Fruit fly (Drosophila melanogaster) whole organism, embryonic: ENCODE results near the gene kis.

Experiments used
- Antp ChIP-seq: fragments of 200-800 bp; sonication (Bioruptor generic); optimal IDR thresholded peaks from 3 replicates; lab custom pipeline; 2016; ENCODE audit warnings: missing biosample characterization, missing genetic modification characterization
- CG10366 ChIP-seq: fragments of 200-800 bp; sonication (Bioruptor generic); IDR thresholded peaks from 2 replicates; pipeline ENCODE4 v1.3.6; 2022; ENCODE audit warnings: missing biosample characterization, missing genetic modification characterization
- CG10959 ChIP-seq: fragments of 200-800 bp; sonication (Bioruptor generic); IDR thresholded peaks from 2 replicates; pipeline ENCODE4 v1.3.6; 2022; ENCODE audit warnings: missing biosample characterization, missing genetic modification characterization
- CG10979 ChIP-seq: fragments of 200-800 bp; sonication (Bioruptor generic); optimal IDR thresholded peaks from 2 replicates; lab custom pipeline; 2018; ENCODE audit warnings: missing biosample characterization, mild to moderate bottlenecking, missing genetic modification characterization, moderate library complexity
- CG12299 ChIP-seq: fragments of 200-800 bp; sonication (Bioruptor generic); optimal IDR thresholded peaks from 2 replicates; lab custom pipeline; 2018; ENCODE audit warnings: missing biosample characterization, mild to moderate bottlenecking, missing genetic modification characterization
- CG13296 ChIP-seq: fragments of 200-800 bp; sonication (Bioruptor generic); optimal IDR thresholded peaks from 3 replicates; lab custom pipeline; 2018; ENCODE audit warnings: missing biosample characterization, mild to moderate bottlenecking, missing genetic modification characterization
- CG13894 ChIP-seq: fragments of 200-800 bp; sonication (Bioruptor generic); optimal IDR thresholded peaks from 3 replicates; lab custom pipeline; 2018; ENCODE audit warnings: missing biosample characterization, mild to moderate bottlenecking, missing genetic modification characterization, moderate library complexity
- CG14710 ChIP-seq: fragments of 200-800 bp; sonication (Bioruptor generic); optimal IDR thresholded peaks from 3 replicates; lab custom pipeline; 2019; ENCODE audit warnings: missing biosample characterization, mild to moderate bottlenecking, missing genetic modification characterization, moderate library complexity
- CG15011 ChIP-seq: fragments of 200-800 bp; sonication (Bioruptor generic); optimal IDR thresholded peaks from 3 replicates; lab custom pipeline; 2018; ENCODE audit warnings: missing biosample characterization, mild to moderate bottlenecking, missing genetic modification characterization
- CG1603 ChIP-seq: fragments of 200-800 bp; sonication (Bioruptor generic); optimal IDR thresholded peaks from 2 replicates; lab custom pipeline; 2019; ENCODE audit warnings: missing biosample characterization, mild to moderate bottlenecking, missing genetic modification characterization, moderate library complexity
- CG16813 ChIP-seq: fragments of 200-800 bp; sonication (Bioruptor generic); IDR thresholded peaks from 3 replicates; pipeline ENCODE4 v1.3.6; 2022; ENCODE audit warnings: missing biosample characterization, missing genetic modification characterization; ENCODE audit not compliant: partially characterized antibody
- CG16815 ChIP-seq: fragments of 200-800 bp; sonication (Bioruptor generic); optimal IDR thresholded peaks from 3 replicates; lab custom pipeline; 2017; ENCODE audit warnings: missing biosample characterization, mild to moderate bottlenecking, missing genetic modification characterization
- CG17612 ChIP-seq: fragments of 200-800 bp; sonication (Bioruptor generic); IDR thresholded peaks from 2 replicates; pipeline ENCODE4 v1.3.6; 2022; ENCODE audit warnings: missing biosample characterization, missing genetic modification characterization
- CG2120 ChIP-seq: fragments of 200-800 bp; sonication (Bioruptor generic); optimal IDR thresholded peaks from 3 replicates; lab custom pipeline; 2016; ENCODE audit warnings: missing biosample characterization, missing genetic modification characterization
- CG2199 ChIP-seq: fragments of 200-800 bp; sonication (Bioruptor generic); IDR thresholded peaks from 3 replicates; pipeline ENCODE4 v1.3.6; 2022; ENCODE audit warnings: missing biosample characterization, missing genetic modification characterization
- CG30020 ChIP-seq: fragments of 200-800 bp; optimal IDR thresholded peaks from 2 replicates; lab custom pipeline; 2019; ENCODE audit warnings: missing biosample characterization, mild to moderate bottlenecking, missing genetic modification characterization, moderate library complexity
- CG3838 ChIP-seq: fragments of 200-800 bp; sonication (Bioruptor generic); optimal IDR thresholded peaks from 3 replicates; lab custom pipeline; 2016; ENCODE audit warnings: missing biosample characterization, missing genetic modification characterization
- CG4404 ChIP-seq: fragments of 200-800 bp; sonication (Bioruptor generic); IDR thresholded peaks from 2 replicates; pipeline ENCODE4 v1.3.6; 2022; ENCODE audit warnings: missing biosample characterization, missing genetic modification characterization
- CG4854 ChIP-seq: fragments of 200-800 bp; sonication (Bioruptor generic); optimal IDR thresholded peaks from 2 replicates; lab custom pipeline; 2016; ENCODE audit warnings: missing biosample characterization, missing genetic modification characterization, inconsistent platforms
- CG6175 ChIP-seq: fragments of 200-800 bp; sonication (Bioruptor generic); IDR thresholded peaks from 3 replicates; pipeline ENCODE4 v1.3.6; 2022; ENCODE audit warnings: missing biosample characterization, missing genetic modification characterization
- CG6854 ChIP-seq: fragments of 200-800 bp; sonication (Bioruptor generic); optimal IDR thresholded peaks from 3 replicates; lab custom pipeline; 2017; ENCODE audit warnings: missing biosample characterization, mild to moderate bottlenecking, missing genetic modification characterization
- CG9932 ChIP-seq: fragments of 200-800 bp; sonication (Bioruptor generic); IDR thresholded peaks from 2 replicates; pipeline ENCODE4 v1.3.6; 2022; ENCODE audit warnings: missing biosample characterization, missing genetic modification characterization
- CrebB ChIP-seq: fragments of 200-800 bp; sonication (Bioruptor generic); optimal IDR thresholded peaks from 3 replicates; lab custom pipeline; 2018; ENCODE audit warnings: missing biosample characterization, mild to moderate bottlenecking, missing genetic modification characterization
- Dek ChIP-seq: fragments of 200-800 bp; sonication (Bioruptor generic); optimal IDR thresholded peaks from 3 replicates; lab custom pipeline; 2019; ENCODE audit warnings: missing biosample characterization, mild to moderate bottlenecking, missing genetic modification characterization, moderate library complexity
- Ets97D ChIP-seq: fragments of 200-800 bp; sonication (Bioruptor generic); optimal IDR thresholded peaks from 3 replicates; lab custom pipeline; 2016; ENCODE audit warnings: missing biosample characterization, missing genetic modification characterization
- HHEX ChIP-seq: fragments of 200-800 bp; sonication (Bioruptor generic); optimal IDR thresholded peaks from 3 replicates; lab custom pipeline; 2017; ENCODE audit warnings: missing biosample characterization, mild to moderate bottlenecking, missing genetic modification characterization, missing genetic modification reagents
- MBD-R2 ChIP-seq: fragments of 200-800 bp; sonication (Bioruptor generic); IDR thresholded peaks from 2 replicates; pipeline ENCODE4 v1.3.6; 2022; ENCODE audit warnings: missing biosample characterization, missing genetic modification characterization
- MTF-1 ChIP-seq: fragments of 200-800 bp; sonication (Bioruptor generic); optimal IDR thresholded peaks from 2 replicates; lab custom pipeline; 2018; ENCODE audit warnings: missing biosample characterization, mild to moderate bottlenecking, missing genetic modification characterization, borderline replicate concordance
- Mad ChIP-seq: fragments of 200-800 bp; sonication (Bioruptor generic); optimal IDR thresholded peaks from 2 replicates; lab custom pipeline; 2016; ENCODE audit warnings: missing biosample characterization, missing genetic modification characterization
- Neu2 ChIP-seq: fragments of 200-800 bp; sonication (Bioruptor generic); optimal IDR thresholded peaks from 3 replicates; lab custom pipeline; 2016; ENCODE audit warnings: missing biosample characterization, missing genetic modification characterization, borderline replicate concordance
- Nf-YC ChIP-seq: fragments of 200-800 bp; optimal IDR thresholded peaks from 3 replicates; lab custom pipeline; 2019; ENCODE audit warnings: missing biosample characterization, mild to moderate bottlenecking, missing genetic modification characterization, moderate library complexity
- Ptx1 ChIP-seq: fragments of 200-800 bp; sonication (Bioruptor generic); IDR thresholded peaks from 2 replicates; pipeline ENCODE4 v1.3.6; 2022; ENCODE audit warnings: missing biosample characterization, missing genetic modification characterization
- Side ChIP-seq: fragments of 200-800 bp; sonication (Bioruptor generic); optimal IDR thresholded peaks from 2 replicates; lab custom pipeline; 2016; ENCODE audit warnings: missing biosample characterization, missing genetic modification characterization
- YL-1 ChIP-seq: fragments of 200-800 bp; sonication (Bioruptor generic); optimal IDR thresholded peaks from 3 replicates; lab custom pipeline; 2017; ENCODE audit warnings: missing biosample characterization, mild to moderate bottlenecking, missing genetic modification characterization
- disco-r ChIP-seq: fragments of 200-800 bp; sonication (Bioruptor generic); optimal IDR thresholded peaks from 2 replicates; lab custom pipeline; 2016; ENCODE audit warnings: missing biosample characterization, missing genetic modification characterization
- lbe ChIP-seq: fragments of 200-800 bp; sonication (Bioruptor generic); optimal IDR thresholded peaks from 2 replicates; lab custom pipeline; 2016; ENCODE audit warnings: missing biosample characterization, mild to moderate bottlenecking, missing genetic modification characterization
- lilli ChIP-seq: fragments of 200-800 bp; sonication (Bioruptor generic); optimal IDR thresholded peaks from 3 replicates; lab custom pipeline; 2016; ENCODE audit warnings: missing biosample characterization, missing genetic modification characterization
- mam ChIP-seq: fragments of 200-800 bp; sonication (Bioruptor generic); optimal IDR thresholded peaks from 3 replicates; lab custom pipeline; 2016; ENCODE audit warnings: missing biosample characterization, missing genetic modification characterization
- oc ChIP-seq: fragments of 200-800 bp; sonication (Bioruptor generic); optimal IDR thresholded peaks from 2 replicates; lab custom pipeline; 2018; ENCODE audit warnings: missing biosample characterization, mild to moderate bottlenecking, missing genetic modification characterization, moderate library complexity
- otp ChIP-seq: fragments of 200-800 bp; sonication (Bioruptor generic); IDR thresholded peaks from 3 replicates; pipeline ENCODE4, ENCODE4 v1.3.6; 2022; ENCODE audit warnings: missing biosample characterization, missing genetic modification characterization
- pnt ChIP-seq: fragments of 200-800 bp; sonication (Bioruptor generic); optimal IDR thresholded peaks from 3 replicates; lab custom pipeline; 2016; ENCODE audit warnings: missing biosample characterization, missing genetic modification characterization
- salm ChIP-seq: fragments of 200-800 bp; sonication (Bioruptor generic); optimal IDR thresholded peaks from 2 replicates; lab custom pipeline; 2018; ENCODE audit warnings: missing biosample characterization, mild to moderate bottlenecking, missing genetic modification characterization
- sd ChIP-seq: fragments of 200-800 bp; sonication (Bioruptor generic); optimal IDR thresholded peaks from 3 replicates; lab custom pipeline; 2018; ENCODE audit warnings: missing biosample characterization, mild to moderate bottlenecking, missing genetic modification characterization, moderate library complexity
- slbo ChIP-seq: fragments of 200-800 bp; sonication (Bioruptor generic); IDR thresholded peaks from 2 replicates; pipeline ENCODE4 v1.3.6; 2022; ENCODE audit warnings: missing biosample characterization, missing genetic modification characterization
- tna ChIP-seq: fragments of 200-800 bp; sonication (Bioruptor generic); IDR thresholded peaks from 2 replicates; pipeline ENCODE4 v1.3.6; 2022; ENCODE audit warnings: missing biosample characterization, missing genetic modification characterization; ENCODE audit not compliant: partially characterized antibody
- trem ChIP-seq: fragments of 200-800 bp; optimal IDR thresholded peaks from 3 replicates; lab custom pipeline; 2019; ENCODE audit warnings: missing biosample characterization, mild to moderate bottlenecking, missing genetic modification characterization, moderate library complexity
- unc-4 ChIP-seq: fragments of 200-800 bp; sonication (Bioruptor generic); IDR thresholded peaks from 2 replicates; pipeline ENCODE4 v1.3.6; 2022; ENCODE audit warnings: missing biosample characterization, missing genetic modification characterization; ENCODE audit not compliant: partially characterized antibody
- vvl ChIP-seq: fragments of 200-800 bp; sonication (Bioruptor generic); IDR thresholded peaks from 2 replicates; pipeline ENCODE4 v1.3.6; 2022; ENCODE audit warnings: missing biosample characterization, missing genetic modification characterization
- z ChIP-seq: fragments of 200-800 bp; sonication (Bioruptor generic); IDR thresholded peaks from 3 replicates; pipeline ENCODE4 v1.3.6; 2022; ENCODE audit warnings: missing biosample characterization, missing genetic modification characterization

Gene kis

DNA sequence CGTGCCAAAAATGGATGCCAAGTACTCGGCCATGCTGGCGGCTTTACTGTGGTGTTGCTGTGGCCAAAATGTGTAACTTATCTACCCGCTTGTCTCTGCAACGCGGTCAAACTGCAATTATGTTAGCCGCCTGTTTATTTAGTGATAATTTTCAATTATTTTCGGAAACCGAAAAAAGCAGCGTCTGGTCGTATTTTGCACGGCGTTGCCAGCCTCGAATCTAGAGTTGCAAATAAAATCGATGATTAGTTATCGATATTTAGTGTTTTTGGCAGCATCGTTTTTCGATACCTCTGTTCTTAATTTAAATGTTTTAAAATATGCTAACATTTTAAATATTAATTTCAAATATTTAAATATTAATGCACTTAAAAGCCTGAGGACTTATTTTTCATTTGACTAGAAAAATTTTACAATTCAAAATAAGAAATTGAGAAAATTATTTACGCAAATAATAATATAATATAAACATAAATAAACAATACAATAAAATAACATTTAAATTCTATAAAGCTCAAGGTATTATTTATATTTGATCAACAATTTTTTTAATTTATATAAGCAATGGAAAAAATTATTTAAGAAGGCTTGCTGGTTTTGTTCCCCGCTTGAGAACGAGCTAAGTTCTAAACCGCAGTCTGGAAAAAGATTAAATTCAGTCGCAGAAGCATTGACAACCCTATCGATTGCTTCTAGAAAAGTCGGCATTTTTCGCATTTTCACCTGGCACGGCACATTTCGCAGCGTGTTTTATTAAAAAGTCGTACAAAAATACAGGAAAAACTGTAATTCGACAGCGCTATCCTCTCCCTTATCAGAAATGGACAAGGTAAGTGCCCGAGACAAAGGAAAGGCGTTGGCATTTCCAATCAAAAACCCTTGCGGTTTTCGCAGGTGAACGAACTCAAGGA lies 44.1 kb upstream of the kis start, which contains the start of the genes U2af38 and Stip1 (continued):
- TF ChIP-seq CG2120 (GFP tag; lab: Kevin White, UChicago) (peak; percentile 54), CG9932 (peak; percentile 60), Nf-YC (tag; lab: Kevin White, UChicago) (peak; percentile 63), CG1603 (tag; lab: Kevin White, UChicago) (peak; percentile 49), CG14710 (tag; lab: Kevin White, UChicago) (peak; percentile 87), CG30020 (peak; percentile 33), disco-r (no peak), Ptx1 (GFP tag; lab: Robert Waterston, UW) (0 out of 2 replicates have a peak, but pooled peaks have one; percentile 8), Mad (no peak), CG2199 (GFP tag; lab: Robert Waterston, UW) (no peak), otp (no peak), CG13296 (GFP tag; lab: Kevin White, UChicago) (peak; percentile 30), CG16815 (GFP tag; lab: Kevin White, UChicago) (no peak), CG10959 (GFP tag; lab: Robert Waterston, UW) (no peak), CG10366 (GFP tag; lab: Robert Waterston, UW) (no peak), z (no peak), mam (GFP tag; lab: Kevin White, UChicago) (peak; percentile 15), CrebB (tag; lab: Kevin White, UChicago) (no peak), CG4404 (no peak), CG16813 (GFP tag; lab: Robert Waterston, UW) (peak; percentile 70), Ets97D (GFP tag; lab: Kevin White, UChicago) (no peak), CG6854 (GFP tag; lab: Kevin White, UChicago) (no peak), YL-1 (peak; percentile 84), Antp (peak; percentile 26), MBD-R2 (GFP tag; lab: Robert Waterston, UW) (peak; percentile 55), salm (tag; lab: Kevin White, UChicago) (no peak), Dek (tag; lab: Kevin White, UChicago) (peak; percentile 14), CG15011 (GFP tag; lab: Kevin White, UChicago) (no peak), oc (peak; percentile 35), Neu2 (GFP tag; lab: Kevin White, UChicago) (peak; percentile 54), tna (no peak), lbe (GFP tag; lab: Kevin White, UChicago) (no peak), unc-4 (peak; percentile 76), MTF-1 (no peak), Side (GFP tag; lab: Kevin White, UChicago) (no peak), CG6175 (GFP tag; lab: Robert Waterston, UW) (no peak), lilli (peak; percentile 14), CG4854 (GFP tag; lab: Kevin White, UChicago) (no peak), trem (tag; lab: Kevin White, UChicago) (peak; percentile 76), vvl (GFP tag; lab: Robert Waterston, UW) (peak; percentile 42; the same call in 1 of the 2 replicates), CG10979 (tag; lab: Kevin White, UChicago) (no peak), CG17612 (GFP tag; lab: Robert Waterston, UW) (no peak), sd (tag; lab: Kevin White, UChicago) (peak; percentile 59), HHEX (GFP tag; lab: Kevin White, UChicago) (no peak), pnt (GFP tag; lab: Kevin White, UChicago) (no peak), CG3838 (no peak), CG12299 (tag; lab: Kevin White, UChicago) (no peak), slbo (peak; percentile 64; the same call in 1 of the 2 replicates), CG13894 (peak; percentile 63)
